Worm (Caenorhabditis elegans) whole organism, midembryonic: ENCODE results near the gene mcm-3AP.

ENCODE experiments used
- T22C8.4 ChIP-seq: fragments of 200-800 bp; sonication (Bioruptor generic); IDR thresholded peaks from 2 replicates; pipeline ENCODE4 v1.3.6; 2022; ENCODE audit warnings: missing genetic modification characterization, missing compliant biosample characterization
- cog-1 ChIP-seq: sonication (generic microtip); optimal IDR thresholded peaks from 2 replicates; lab custom pipeline; 2016; ENCODE audit warnings: missing genetic modification characterization, missing compliant biosample characterization
- flt-1 ChIP-seq: fragments of 200-800 bp; sonication (Bioruptor generic); IDR thresholded peaks from 2 replicates; pipeline ENCODE4 v1.3.6; 2022; ENCODE audit warnings: missing genetic modification characterization, missing compliant biosample characterization
- klf-2 ChIP-seq: fragments of 200-800 bp; sonication (Bioruptor generic); conservative IDR thresholded peaks from 2 replicates; pipeline ENCODE4 v1.3.6; 2022; ENCODE audit warnings: missing genetic modification reagents, missing genetic modification characterization, missing compliant biosample characterization
- med-1 ChIP-seq: sonication (generic microtip); optimal IDR thresholded peaks from 2 replicates; lab custom pipeline; 2017; ENCODE audit warnings: missing genetic modification characterization, mild to moderate bottlenecking, missing compliant biosample characterization, antibody characterized with exemption, missing genetic modification reagents; ENCODE audit not compliant: insufficient read depth
- ref-1 ChIP-seq: fragments of 200-800 bp; sonication (Bioruptor generic); conservative IDR thresholded peaks from 2 replicates; pipeline ENCODE4 v1.3.6; 2022; ENCODE audit warnings: missing genetic modification reagents, missing genetic modification characterization, missing compliant biosample characterization
- tab-1 ChIP-seq: fragments of 200-800 bp; sonication (Bioruptor generic); IDR thresholded peaks from 2 replicates; pipeline ENCODE4 v1.3.6; 2022; ENCODE audit warnings: missing genetic modification characterization, missing compliant biosample characterization
- ztf-23 ChIP-seq: fragments of 200-800 bp; sonication (Bioruptor generic); IDR thresholded peaks from 2 replicates; pipeline ENCODE4 v1.3.6; 2022; ENCODE audit warnings: missing genetic modification reagents, missing genetic modification characterization, missing compliant biosample characterization
- ztf-29 ChIP-seq: fragments of 200-800 bp; sonication (Bioruptor generic); IDR thresholded peaks from 2 replicates; pipeline ENCODE4 v1.3.6; 2022; ENCODE audit warnings: missing genetic modification reagents, missing genetic modification characterization, missing compliant biosample characterization

mcm-3AP gene

ce11 chrIV:7923982-7924480, 24.4 kb upstream of the mcm-3AP start, which contains the start of the genes xpo-3 and C49H3.3:
Gene xpo-3, minus strand, starts transcription at chrIV:7924032.
Gene C49H3.3, plus strand, starts transcription at chrIV:7924350.
- TF ChIP-seq cog-1 (tag; lab: Kevin White, UChicago) (no peak), ztf-23 (GFP tag; lab: Robert Waterston, UW) (no peak), ztf-29 (GFP tag; lab: Robert Waterston, UW) (no peak), tab-1 (GFP tag; lab: Robert Waterston, UW) (no peak), klf-2 (no peak), T22C8.4 (no peak), ref-1 (GFP tag; lab: Robert Waterston, UW) (no peak), med-1 (no peak), flt-1 (GFP tag; lab: Robert Waterston, UW) (no peak)

- TF ChIP-seq T22C8.4 (no peak), cog-1 (tag; lab: Kevin White, UChicago) (no peak), klf-2 (no peak), ztf-23 (GFP tag; lab: Robert Waterston, UW) (no peak), med-1 (no peak), ztf-29 (GFP tag; lab: Robert Waterston, UW) (no peak), tab-1 (GFP tag; lab: Robert Waterston, UW) (no peak), flt-1 (GFP tag; lab: Robert Waterston, UW) (no peak), ref-1 (GFP tag; lab: Robert Waterston, UW) (no peak)
These were observed 23.3 kb upstream of the mcm-3AP start for ce11 chrIV:7924975-7925828.

ce11 chrIV:7926102-7926840, 22.2 kb upstream of the mcm-3AP start, which contains the start of gene rps-2:
Gene rps-2, minus strand, starts transcription at chrIV:7926391.
- TF ChIP-seq klf-2 = no peak
- no peak for TF ChIP-seq med-1
- no peak for TF ChIP-seq tab-1 (GFP tag; lab: Robert Waterston, UW)
- TF ChIP-seq ref-1 (GFP tag; lab: Robert Waterston, UW) = no peak
- no peak for TF ChIP-seq ztf-23 (GFP tag; lab: Robert Waterston, UW)
- no peak for TF ChIP-seq flt-1 (GFP tag; lab: Robert Waterston, UW)
- TF ChIP-seq T22C8.4 = no peak
- TF ChIP-seq cog-1 (tag; lab: Kevin White, UChicago) = no peak

ce11 chrIV:7927218-7927617, 21.3 kb upstream of the mcm-3AP start, which contains the start of gene C49H3.12:
Gene C49H3.12, minus strand, starts transcription at chrIV:7927318.
- TF ChIP-seq tab-1 (GFP tag; lab: Robert Waterston, UW) (no peak), cog-1 (tag; lab: Kevin White, UChicago) (no peak), med-1 (no peak), ztf-29 (GFP tag; lab: Robert Waterston, UW) (no peak), klf-2 (no peak), ref-1 (GFP tag; lab: Robert Waterston, UW) (no peak), flt-1 (GFP tag; lab: Robert Waterston, UW) (no peak), T22C8.4 (no peak), ztf-23 (GFP tag; lab: Robert Waterston, UW) (no peak)

- TF ChIP-seq flt-1 (GFP tag; lab: Robert Waterston, UW) (no peak), cog-1 (tag; lab: Kevin White, UChicago) (no peak), klf-2 (no peak), T22C8.4 (no peak), ztf-29 (GFP tag; lab: Robert Waterston, UW) (no peak), tab-1 (GFP tag; lab: Robert Waterston, UW) (no peak), ref-1 (GFP tag; lab: Robert Waterston, UW) (no peak), med-1 (no peak), ztf-23 (GFP tag; lab: Robert Waterston, UW) (no peak)
These were observed 20.6 kb upstream of the mcm-3AP start, which contains the start of gene gcy-8 for ce11 chrIV:7927852-7928251. Gene gcy-8, plus strand, starts transcription at chrIV:7928152.

- TF ChIP-seq med-1 = no peak
- TF ChIP-seq tab-1 (GFP tag; lab: Robert Waterston, UW) = no peak
- TF ChIP-seq ztf-23 (GFP tag; lab: Robert Waterston, UW) = no peak
- TF ChIP-seq cog-1 (tag; lab: Kevin White, UChicago) = no peak
- no peak for TF ChIP-seq ref-1 (GFP tag; lab: Robert Waterston, UW)
- TF ChIP-seq ztf-29 (GFP tag; lab: Robert Waterston, UW) = no peak
- no peak for TF ChIP-seq T22C8.4
- no peak for TF ChIP-seq flt-1 (GFP tag; lab: Robert Waterston, UW)
- no peak for TF ChIP-seq klf-2
These were observed 16.6 kb upstream of the mcm-3AP start for ce11 chrIV:7931873-7932272.

ce11 chrIV:7933733-7934132, 14.7 kb upstream of the mcm-3AP start, which contains the start of gene bbs-2:
Gene bbs-2, plus strand, starts transcription at chrIV:7934033.
- TF ChIP-seq cog-1 (tag; lab: Kevin White, UChicago) (no peak), tab-1 (GFP tag; lab: Robert Waterston, UW) (no peak), ztf-23 (GFP tag; lab: Robert Waterston, UW) (no peak), flt-1 (GFP tag; lab: Robert Waterston, UW) (no peak), T22C8.4 (no peak), ztf-29 (GFP tag; lab: Robert Waterston, UW) (no peak), klf-2 (no peak), med-1 (no peak), ref-1 (GFP tag; lab: Robert Waterston, UW) (no peak)

- no peak for TF ChIP-seq flt-1 (GFP tag; lab: Robert Waterston, UW)
- TF ChIP-seq tab-1 (GFP tag; lab: Robert Waterston, UW) = no peak
- no peak for TF ChIP-seq ztf-29 (GFP tag; lab: Robert Waterston, UW)
- TF ChIP-seq med-1 = no peak
- no peak for TF ChIP-seq ztf-23 (GFP tag; lab: Robert Waterston, UW)
- TF ChIP-seq cog-1 (tag; lab: Kevin White, UChicago) = no peak
- TF ChIP-seq T22C8.4 = no peak
- no peak for TF ChIP-seq ref-1 (GFP tag; lab: Robert Waterston, UW)
- no peak for TF ChIP-seq klf-2
These were observed 9.6 kb upstream of the mcm-3AP start, which contains the start of gene F20D12.7 for ce11 chrIV:7938834-7939233. Gene F20D12.7, minus strand, starts transcription at chrIV:7938934.
